Worm (Caenorhabditis elegans): ENCODE measurements around the gene rpl-6.
A peak's percentile ranks its signal among the peaks of the same experiment; 100 is the strongest.

The rpl-6 gene

DNA sequence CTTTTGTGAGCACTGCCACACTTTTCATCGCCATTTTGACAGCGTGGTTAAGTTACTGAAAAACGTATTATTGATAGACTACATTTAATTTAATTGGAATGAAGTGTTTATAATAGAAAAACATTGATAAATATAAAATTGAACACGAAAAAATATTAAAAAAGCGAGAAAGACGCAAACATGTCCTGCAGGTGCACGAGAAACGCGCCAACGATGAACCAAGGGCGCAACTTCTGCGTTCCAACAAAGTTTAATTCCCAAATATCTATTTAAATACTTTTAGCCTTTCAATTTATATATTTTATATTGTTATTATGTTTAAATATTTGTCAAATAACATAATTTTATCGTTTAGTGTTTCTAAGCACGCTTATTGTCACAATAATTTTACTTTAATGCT, 25.9 kb downstream of the rpl-6 start, which contains the start of gene ndus-8 (continued):
- TF ChIP-seq snpc-3.4 (tag; optimal IDR thresholded peaks at IDR 0.05) = peak; percentile 50
- TF ChIP-seq B0019.2 (GFP tag; conservative IDR thresholded peaks at IDR 0.05) = no peak
- no peak for TF ChIP-seq attf-5 (GFP tag; optimal IDR thresholded peaks at IDR 0.05)
- TF ChIP-seq pbrm-1 (GFP tag; IDR thresholded peaks at IDR 0.05) = no peak
- TF ChIP-seq ets-4 (GFP tag; optimal IDR thresholded peaks at IDR 0.05) = no peak
- TF ChIP-seq lin-35 (GFP tag; optimal IDR thresholded peaks at IDR 0.05) = peak in 1 of 3 experiments; percentile 66
- no peak for TF ChIP-seq mel-28 (tag; optimal IDR thresholded peaks at IDR 0.05; ENCODE audit: borderline replicate concordance)
- TF ChIP-seq ztf-18 (tag; optimal IDR thresholded peaks at IDR 0.05) = peak; percentile 93
- TF ChIP-seq rpc-1 (optimal IDR thresholded peaks at IDR 0.05) = no peak
- no peak for TF ChIP-seq rpc-1 (tag; optimal IDR thresholded peaks at IDR 0.05)
- no peak for TF ChIP-seq dpff-1 (tag; optimal IDR thresholded peaks at IDR 0.05)
- no peak for TF ChIP-seq Y56A3A.18 (GFP tag; IDR thresholded peaks at IDR 0.05)
- TF ChIP-seq T07F8.4 (tag; optimal IDR thresholded peaks at IDR 0.05) = no peak
- no peak for TF ChIP-seq cebp-1 (GFP tag; IDR thresholded peaks at IDR 0.05)
- peak; percentile 45 for TF ChIP-seq cebp-1 (tag; optimal IDR thresholded peaks at IDR 0.05)
- no peak for TF ChIP-seq nfya-2 (GFP tag; IDR thresholded peaks at IDR 0.05)
- no peak for TF ChIP-seq F39B2.1 (GFP tag; IDR thresholded peaks at IDR 0.05)
- no peak for TF ChIP-seq F49E8.2 (tag; optimal IDR thresholded peaks at IDR 0.05; ENCODE audit: insufficient read depth)
- TF ChIP-seq sea-2 (GFP tag; IDR thresholded peaks at IDR 0.05) = no peak
- peak; percentile 54; the same call in 1 of the 2 replicates for TF ChIP-seq madf-6 (GFP tag; IDR thresholded peaks at IDR 0.05)
- no peak for TF ChIP-seq cebp-2 (GFP tag; IDR thresholded peaks at IDR 0.05)
- no peak for TF ChIP-seq F57A8.1 (GFP tag; optimal IDR thresholded peaks at IDR 0.05)
- no peak for TF ChIP-seq aptf-2 (GFP tag; conservative IDR thresholded peaks at IDR 0.05)
- no peak for TF ChIP-seq C06A6.2 (GFP tag; conservative IDR thresholded peaks at IDR 0.05)
- no peak for TF ChIP-seq efl-1 (GFP tag; optimal IDR thresholded peaks at IDR 0.05)
- TF ChIP-seq attf-6 (GFP tag; IDR thresholded peaks at IDR 0.05) = no peak
- TF ChIP-seq ztf-25 (GFP tag; IDR thresholded peaks at IDR 0.05) = no peak
- TF ChIP-seq egl-44 (GFP tag; IDR thresholded peaks at IDR 0.05) = no peak
- TF ChIP-seq tlf-1 (GFP tag; optimal IDR thresholded peaks at IDR 0.05) = no peak
- no peak for TF ChIP-seq chd-7 (tag; optimal IDR thresholded peaks at IDR 0.05)
- TF ChIP-seq unc-130 (GFP tag; optimal IDR thresholded peaks at IDR 0.05) = no peak
- no peak for TF ChIP-seq nfya-1 (tag; optimal IDR thresholded peaks at IDR 0.05; ENCODE audit: borderline replicate concordance, insufficient read depth)
- no peak for TF ChIP-seq hmg-20 (GFP tag; IDR thresholded peaks at IDR 0.05)
- no peak for TF ChIP-seq akir-1 (GFP tag; optimal IDR thresholded peaks at IDR 0.05)
- no peak for TF ChIP-seq ztf-22 (GFP tag; optimal IDR thresholded peaks at IDR 0.05)
- no peak for TF ChIP-seq zim-3 (tag; optimal IDR thresholded peaks at IDR 0.05)
- TF ChIP-seq lsl-1 (GFP tag; optimal IDR thresholded peaks at IDR 0.05) = peak; percentile 20
- TF ChIP-seq sdz-38 (tag; optimal IDR thresholded peaks at IDR 0.05) = no peak
- no peak for TF ChIP-seq snpc-1.3 (tag; optimal IDR thresholded peaks at IDR 0.05; ENCODE audit: insufficient read depth)
- no peak for TF ChIP-seq madf-8 (GFP tag; conservative IDR thresholded peaks at IDR 0.05)
- TF ChIP-seq hlh-12 (tag; optimal IDR thresholded peaks at IDR 0.05) = no peak
- no peak for TF ChIP-seq ceh-100 (GFP tag; IDR thresholded peaks at IDR 0.05)
- no peak; the same call in 1 of the 2 replicates for TF ChIP-seq Y53G8AR.9 (GFP tag; conservative IDR thresholded peaks at IDR 0.05)
- TF ChIP-seq D2030.7 (GFP tag; IDR thresholded peaks at IDR 0.05) = no peak
- TF ChIP-seq fkh-3 (tag; optimal IDR thresholded peaks at IDR 0.05) = no peak
- no peak for TF ChIP-seq ama-1 (optimal IDR thresholded peaks at IDR 0.05)
- TF ChIP-seq ama-1 (GFP tag; optimal IDR thresholded peaks at IDR 0.05) = no peak
- no peak for TF ChIP-seq athp-1 (tag; optimal IDR thresholded peaks at IDR 0.05)
- TF ChIP-seq die-1 (tag; optimal IDR thresholded peaks at IDR 0.05) = no peak
- peak; percentile 27 for TF ChIP-seq lin-40 (tag; optimal IDR thresholded peaks at IDR 0.05)

All from whole organism, young adult.